Fruit fly (Drosophila melanogaster) whole organism, wandering third instar larva: Measurements from ENCODE around the gene Targ1.

Experiments
- HLH106 ChIP-seq: fragments of 200-800 bp; optimal IDR thresholded peaks from 3 replicates; lab custom pipeline; 2019; ENCODE audit warnings: missing biosample characterization, mild to moderate bottlenecking, missing genetic modification characterization, moderate library complexity
- Hr78 ChIP-seq: fragments of >200 bp; optimal IDR thresholded peaks from 2 replicates; lab custom pipeline; 2017; ENCODE audit warnings: missing biosample characterization, missing genetic modification characterization
- Myc ChIP-seq: fragments of >200 bp; optimal IDR thresholded peaks from 2 replicates; lab custom pipeline; 2017
- Vsx2 ChIP-seq: fragments of 200-300, 225-300 bp; sonication (Bioruptor generic); optimal IDR thresholded peaks from 2 replicates; lab custom pipeline; 2018; ENCODE audit warnings: missing biosample characterization, missing genetic modification characterization; ENCODE audit not compliant: partially characterized antibody
- dmrt93B ChIP-seq: fragments of 200-800 bp; sonication (Bioruptor generic); optimal IDR thresholded peaks from 2 replicates; lab custom pipeline; 2018; ENCODE audit warnings: missing biosample characterization, mild to moderate bottlenecking, missing genetic modification characterization
- dsf ChIP-seq: sonication (Bioruptor generic); optimal IDR thresholded peaks from 2 replicates; lab custom pipeline; 2016; ENCODE audit warnings: missing biosample characterization, missing genetic modification characterization, borderline replicate concordance
- foxo ChIP-seq, 2 experiments: fragments of 200-800 bp; sonication (Bioruptor generic); optimal IDR thresholded peaks; 2 replicates in 1 of 2; 3 replicates in 1 of 2; lab custom pipeline; 2016 to 2017; ENCODE audit warnings: missing biosample characterization in 2 of 2, missing genetic modification characterization in 2 of 2
- sv ChIP-seq: fragments of 200-800 bp; sonication (Bioruptor generic); optimal IDR thresholded peaks from 3 replicates; lab custom pipeline; 2016; ENCODE audit warnings: missing biosample characterization, missing genetic modification characterization

DNA sequence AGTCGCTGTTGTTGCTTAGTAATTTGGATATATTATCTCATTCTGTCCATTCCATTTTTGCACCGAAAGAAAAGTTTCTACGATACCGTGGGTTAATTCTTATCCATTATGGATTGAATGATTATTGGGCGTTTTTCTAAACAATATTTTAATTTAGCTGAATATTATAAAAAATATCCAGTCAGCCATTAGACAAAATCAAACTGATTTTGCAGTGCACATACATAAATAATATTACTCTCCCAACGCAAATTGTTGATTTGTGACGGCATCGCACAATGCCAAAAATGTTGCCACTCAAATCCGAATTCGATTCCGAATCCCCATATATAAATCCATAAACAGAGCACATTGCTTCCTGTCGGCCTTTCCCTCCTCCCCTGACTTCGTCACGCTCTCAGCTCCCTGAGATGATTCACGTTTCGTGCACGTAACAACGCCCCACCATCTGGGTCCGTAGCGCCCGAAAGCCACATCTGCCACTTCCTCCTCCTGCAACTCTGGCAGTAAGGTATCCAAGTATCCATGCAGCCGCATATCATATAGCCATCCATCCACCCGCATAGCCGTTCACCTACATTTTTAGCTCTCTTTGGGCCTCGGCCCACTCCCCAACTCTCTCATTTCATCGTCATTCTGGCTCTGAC, 25.6 kb downstream of the Targ1 start:
- peak; percentile 53 for TF ChIP-seq sv (GFP tag; lab: Kevin White, UChicago)
- peak in 1 of 2 experiments; percentile 68 for TF ChIP-seq foxo (GFP tag; optimal IDR thresholded peaks at IDR 0.05; lab: Kevin White, UChicago)
- peak; percentile 19 for TF ChIP-seq dmrt93B (GFP tag; lab: Kevin White, UChicago)
- TF ChIP-seq dsf (GFP tag; lab: Kevin White, UChicago): no peak
- no peak for TF ChIP-seq Myc (lab: Kevin White, UChicago)
- TF ChIP-seq HLH106 (tag; lab: Kevin White, UChicago): peak; percentile 64
- TF ChIP-seq Hr78 (GFP tag; lab: Kevin White, UChicago): no peak
- TF ChIP-seq Vsx2 (GFP tag; lab: Kevin White, UChicago): no peak
